Worm (Caenorhabditis elegans): ENCODE measurements around the gene clec-3.
A peak's percentile ranks its signal among the peaks of the same experiment; 100 is the strongest.

clec-3 gene

DNA sequence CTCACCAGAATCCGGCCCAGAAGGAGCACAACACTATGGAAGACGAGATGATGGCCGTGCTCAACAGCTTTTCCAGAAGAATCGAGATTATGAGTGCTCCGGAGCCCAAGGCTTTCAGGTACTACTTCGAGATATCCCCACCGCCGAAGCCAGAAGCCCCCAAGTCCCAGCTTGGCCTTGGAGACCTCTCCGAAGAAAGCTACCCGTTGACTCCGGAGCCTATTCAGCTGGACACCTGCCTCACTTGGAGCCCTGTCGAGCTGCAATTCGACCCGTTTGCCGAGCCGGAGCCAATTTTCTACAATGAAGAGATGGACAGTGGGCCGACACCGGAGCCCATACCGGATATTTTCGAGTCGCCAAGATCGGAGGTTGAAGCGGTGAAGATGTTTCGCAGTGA is 41.9 kb upstream of the clec-3 start:
- TF ChIP-seq nhr-237 (tag; optimal IDR thresholded peaks at IDR 0.05) (no peak), nhr-2 (tag; optimal IDR thresholded peaks at IDR 0.05) (no peak), ceh-39 (tag; optimal IDR thresholded peaks at IDR 0.05) (no peak), unc-39 (tag; optimal IDR thresholded peaks at IDR 0.05) (no peak), zip-8 (tag; optimal IDR thresholded peaks at IDR 0.05) (no peak), sptf-1 (tag; optimal IDR thresholded peaks at IDR 0.05) (no peak), pha-4 (tag; optimal IDR thresholded peaks at IDR 0.05) (no peak), elt-3 (tag; optimal IDR thresholded peaks at IDR 0.05) (no peak), blmp-1 (tag; optimal IDR thresholded peaks at IDR 0.05) (no peak), lsy-2 (tag; optimal IDR thresholded peaks at IDR 0.05) (no peak), unc-120 (tag; optimal IDR thresholded peaks at IDR 0.05; ENCODE audit: poor library complexity, severe bottlenecking) (no peak), ztf-11 (tag; optimal IDR thresholded peaks at IDR 0.05) (no peak), hlh-1 (tag; optimal IDR thresholded peaks at IDR 0.05) (no peak), flh-1 (GFP tag; optimal IDR thresholded peaks at IDR 0.05) (no peak), cnd-1 (tag; optimal IDR thresholded peaks at IDR 0.05) (no peak), bed-3 (GFP tag; optimal IDR thresholded peaks at IDR 0.05) (no peak), ceh-83 (GFP tag; optimal IDR thresholded peaks at IDR 0.05) (no peak), lin-13 (tag; optimal IDR thresholded peaks at IDR 0.05) (no peak), mab-5 (tag; optimal IDR thresholded peaks at IDR 0.05) (no peak)

DNA sequence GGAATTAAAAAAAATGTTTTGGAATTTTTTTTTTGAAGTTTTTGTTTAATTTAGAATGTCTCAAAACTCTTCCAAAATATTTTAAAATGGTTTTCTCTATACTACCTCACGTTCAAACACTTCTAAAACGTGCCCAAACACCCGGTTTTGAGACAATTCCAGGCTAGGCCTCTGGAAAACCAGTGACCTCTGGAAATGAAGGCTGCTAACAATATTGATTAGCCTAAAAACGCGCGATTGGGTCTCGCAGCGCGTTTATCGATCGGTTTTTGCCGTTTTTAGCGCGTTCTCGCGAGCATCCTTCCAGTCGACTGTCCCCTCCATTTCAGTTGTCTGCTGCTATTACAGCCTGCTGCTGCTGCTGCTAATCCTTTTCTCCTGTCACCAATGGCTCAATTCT is 41.1 kb upstream of the clec-3 start, which contains the start of gene Y25C1A.6:
Gene Y25C1A.6, plus strand, starts transcription at position 301 of the 400 bp plus-strand sequence.
- TF ChIP-seq hlh-1 (tag; optimal IDR thresholded peaks at IDR 0.05) = no peak
- no peak for TF ChIP-seq lin-13 (tag; optimal IDR thresholded peaks at IDR 0.05)
- TF ChIP-seq zip-8 (tag; optimal IDR thresholded peaks at IDR 0.05) = no peak
- TF ChIP-seq mls-2 (tag; optimal IDR thresholded peaks at IDR 0.05) = no peak
- TF ChIP-seq sptf-1 (tag; optimal IDR thresholded peaks at IDR 0.05) = no peak
- TF ChIP-seq lin-32 (GFP tag; optimal IDR thresholded peaks at IDR 0.05) = no peak
- no peak for TF ChIP-seq nhr-237 (tag; optimal IDR thresholded peaks at IDR 0.05)
- TF ChIP-seq pha-4 (tag; optimal IDR thresholded peaks at IDR 0.05) = no peak
- no peak for TF ChIP-seq ham-2 (GFP tag; optimal IDR thresholded peaks at IDR 0.05)
- no peak for TF ChIP-seq snpc-4 (tag; optimal IDR thresholded peaks at IDR 0.05)
- TF ChIP-seq elt-1 (tag; optimal IDR thresholded peaks at IDR 0.05; ENCODE audit: borderline replicate concordance, insufficient read depth) = no peak
- no peak for TF ChIP-seq drap-1 (GFP tag; optimal IDR thresholded peaks at IDR 0.05)
- no peak for TF ChIP-seq nhr-28 (tag; optimal IDR thresholded peaks at IDR 0.05)
- TF ChIP-seq mab-5 (tag; optimal IDR thresholded peaks at IDR 0.05) = no peak
- TF ChIP-seq sem-2 (GFP tag; optimal IDR thresholded peaks at IDR 0.05) = no peak
- TF ChIP-seq unc-120 (tag; optimal IDR thresholded peaks at IDR 0.05; ENCODE audit: poor library complexity, severe bottlenecking) = no peak
- TF ChIP-seq elt-3 (tag; optimal IDR thresholded peaks at IDR 0.05) = no peak
- no peak for TF ChIP-seq tbx-8 (GFP tag; optimal IDR thresholded peaks at IDR 0.05)
- TF ChIP-seq ztf-11 (tag; optimal IDR thresholded peaks at IDR 0.05) = no peak
- no peak for TF ChIP-seq ceh-39 (tag; optimal IDR thresholded peaks at IDR 0.05)

ce11 chrII:3056266-3056872 is 36.7 kb upstream of the clec-3 start, which contains the start of gene lin-8:
Gene lin-8, plus strand, starts transcription at chrII:3056822.
- TF ChIP-seq lin-32 (GFP tag; optimal IDR thresholded peaks at IDR 0.05) (no peak), unc-39 (tag; optimal IDR thresholded peaks at IDR 0.05) (no peak), hlh-1 (tag; optimal IDR thresholded peaks at IDR 0.05) (no peak)

ce11 chrII:3055531-3055930 is 35.8 kb upstream of the clec-3 start:
- TF ChIP-seq lsy-2 (tag; optimal IDR thresholded peaks at IDR 0.05) (no peak), drap-1 (GFP tag; optimal IDR thresholded peaks at IDR 0.05) (no peak), hlh-1 (tag; optimal IDR thresholded peaks at IDR 0.05) (no peak), ztf-11 (tag; optimal IDR thresholded peaks at IDR 0.05) (no peak), elt-1 (tag; optimal IDR thresholded peaks at IDR 0.05; ENCODE audit: borderline replicate concordance, insufficient read depth) (no peak), nhr-12 (tag; optimal IDR thresholded peaks at IDR 0.05) (no peak), mls-2 (tag; optimal IDR thresholded peaks at IDR 0.05) (peak; percentile 41), unc-39 (tag; optimal IDR thresholded peaks at IDR 0.05) (no peak), ceh-39 (tag; optimal IDR thresholded peaks at IDR 0.05) (no peak), ham-2 (GFP tag; optimal IDR thresholded peaks at IDR 0.05) (peak; percentile 39), blmp-1 (tag; optimal IDR thresholded peaks at IDR 0.05) (no peak), ceh-43 (GFP tag; optimal IDR thresholded peaks at IDR 0.05) (no peak), ces-1 (GFP tag; optimal IDR thresholded peaks at IDR 0.05) (no peak), nhr-2 (tag; optimal IDR thresholded peaks at IDR 0.05) (peak; percentile 15), lin-13 (tag; optimal IDR thresholded peaks at IDR 0.05) (peak; percentile 14), ceh-83 (GFP tag; optimal IDR thresholded peaks at IDR 0.05) (no peak), flh-1 (GFP tag; optimal IDR thresholded peaks at IDR 0.05) (no peak), pha-4 (tag; optimal IDR thresholded peaks at IDR 0.05) (no peak), nhr-28 (tag; optimal IDR thresholded peaks at IDR 0.05) (no peak), bed-3 (GFP tag; optimal IDR thresholded peaks at IDR 0.05) (no peak), mep-1 (tag; optimal IDR thresholded peaks at IDR 0.05) (no peak), mab-5 (tag; optimal IDR thresholded peaks at IDR 0.05) (no peak), nhr-76 (tag; optimal IDR thresholded peaks at IDR 0.05) (no peak), nhr-237 (tag; optimal IDR thresholded peaks at IDR 0.05) (no peak), sptf-1 (tag; optimal IDR thresholded peaks at IDR 0.05) (no peak), lin-32 (GFP tag; optimal IDR thresholded peaks at IDR 0.05) (no peak), cnd-1 (tag; optimal IDR thresholded peaks at IDR 0.05) (no peak)

Measured in whole organism, mixed stage, embryonic.